Fruit fly (Drosophila melanogaster): ENCODE data around the gene Cyp4ac1.

Cyp4ac1 gene

DNA sequence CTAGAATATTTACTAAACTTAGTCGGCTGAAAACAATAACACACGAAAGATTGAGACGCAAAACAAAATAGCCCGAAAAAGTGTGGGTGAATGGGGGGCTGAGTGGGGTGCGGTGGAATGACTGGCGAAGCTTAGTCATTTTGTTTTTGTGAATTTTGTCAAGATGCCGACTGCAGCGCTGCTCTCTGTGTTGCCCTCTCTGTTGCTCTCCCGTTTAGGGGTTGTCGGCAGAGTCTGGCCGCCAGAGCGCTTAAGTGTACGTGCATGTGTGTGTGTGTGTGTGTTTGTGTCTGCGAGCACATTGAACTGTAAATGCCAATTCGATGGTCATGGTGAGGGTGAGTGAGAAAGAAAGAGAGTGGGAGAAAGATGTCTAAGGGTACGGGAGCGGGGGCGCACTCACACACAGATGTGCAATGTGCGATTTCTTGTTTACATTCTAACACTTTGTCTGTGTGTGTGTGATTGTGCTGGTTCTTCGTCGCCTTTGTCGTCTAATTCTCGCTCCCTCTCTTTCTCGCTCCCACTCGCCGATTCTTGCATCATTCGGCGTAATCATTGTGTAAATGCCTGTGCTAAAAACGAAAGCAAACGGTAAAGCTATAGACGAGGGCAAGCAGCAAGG lies 42.7 kb downstream of the Cyp4ac1 start:
- TF ChIP-seq woc (GFP tag; optimal IDR thresholded peaks at IDR 0.05) (peak; percentile 21), ey (GFP tag; optimal IDR thresholded peaks at IDR 0.05) (no peak), Hr83 (GFP tag; optimal IDR thresholded peaks at IDR 0.05; ENCODE audit: poor library complexity, severe bottlenecking) (peak; percentile 95), foxo (GFP tag; optimal IDR thresholded peaks at IDR 0.05) (peak in 1 of 2 experiments; percentile 50), Rel (GFP tag; optimal IDR thresholded peaks at IDR 0.05) (no peak), Rel (tag; optimal IDR thresholded peaks at IDR 0.05) (peak; percentile 63), Jra (GFP tag; optimal IDR thresholded peaks at IDR 0.05) (peak; percentile 83), br (GFP tag; optimal IDR thresholded peaks at IDR 0.05) (no peak), Abd-B (GFP tag; optimal IDR thresholded peaks at IDR 0.05) (no peak), Sp1 (GFP tag; optimal IDR thresholded peaks at IDR 0.05) (no peak), HLH106 (tag; optimal IDR thresholded peaks at IDR 0.05) (no peak), dl (GFP tag; optimal IDR thresholded peaks at IDR 0.05; ENCODE audit: insufficient read depth in 1 of 2, partially characterized antibody in 2 of 2) (peak; percentile 74 to 90), CG9705 (GFP tag; optimal IDR thresholded peaks at IDR 0.05) (no peak), rgr (GFP tag; optimal IDR thresholded peaks at IDR 0.05) (peak; percentile 61), h (GFP tag; optimal IDR thresholded peaks at IDR 0.05) (peak; percentile 56), usp (GFP tag; optimal IDR thresholded peaks at IDR 0.05) (no peak), Myc (optimal IDR thresholded peaks at IDR 0.05) (no peak), OdsH (GFP tag; optimal IDR thresholded peaks at IDR 0.05) (peak; percentile 56), brk (GFP tag; optimal IDR thresholded peaks at IDR 0.05) (no peak), psq (GFP tag; optimal IDR thresholded peaks at IDR 0.05) (peak; percentile 63), fru (GFP tag; optimal IDR thresholded peaks at IDR 0.05) (peak; percentile 60), Vsx2 (GFP tag; optimal IDR thresholded peaks at IDR 0.05; ENCODE audit: partially characterized antibody) (peak; percentile 22), dmrt93B (GFP tag; optimal IDR thresholded peaks at IDR 0.05) (no peak), Mio (GFP tag; optimal IDR thresholded peaks at IDR 0.05) (no peak), Dfd (GFP tag; optimal IDR thresholded peaks at IDR 0.05) (no peak), Dif (GFP tag; optimal IDR thresholded peaks at IDR 0.05; ENCODE audit: partially characterized antibody) (peak; percentile 83), Hr78 (GFP tag; optimal IDR thresholded peaks at IDR 0.05) (no peak), Hnf4 (GFP tag; optimal IDR thresholded peaks at IDR 0.05) (peak; percentile 54)

DNA sequence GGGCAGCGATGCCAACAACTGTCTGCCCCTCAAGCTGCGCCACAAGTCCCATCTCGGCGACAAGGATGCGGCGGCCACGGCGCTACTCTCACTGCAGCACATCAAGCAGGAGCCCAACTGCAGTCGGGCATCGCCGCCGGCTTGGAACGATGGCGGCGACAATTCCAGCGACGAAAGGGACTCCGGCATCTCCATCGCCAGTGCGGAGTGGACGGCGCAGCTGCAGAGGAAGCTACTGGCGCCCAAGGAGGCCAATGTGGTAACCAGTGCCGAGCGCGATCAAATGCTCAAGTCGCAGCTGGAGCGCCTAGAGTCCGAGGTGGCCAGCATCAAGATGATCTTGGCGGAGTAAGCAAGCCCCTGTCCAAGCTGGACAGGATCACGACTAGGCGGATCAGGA lies 45.6 kb downstream of the Cyp4ac1 start:
- TF ChIP-seq h (GFP tag; optimal IDR thresholded peaks at IDR 0.05) (no peak), usp (GFP tag; optimal IDR thresholded peaks at IDR 0.05) (no peak), HLH106 (tag; optimal IDR thresholded peaks at IDR 0.05) (no peak), Dfd (GFP tag; optimal IDR thresholded peaks at IDR 0.05) (no peak), pan (optimal IDR thresholded peaks at IDR 0.05) (no peak), lola (GFP tag; optimal IDR thresholded peaks at IDR 0.05) (no peak), psq (GFP tag; optimal IDR thresholded peaks at IDR 0.05) (no peak), OdsH (GFP tag; optimal IDR thresholded peaks at IDR 0.05) (no peak), Sp1 (GFP tag; optimal IDR thresholded peaks at IDR 0.05) (no peak), Jra (GFP tag; optimal IDR thresholded peaks at IDR 0.05) (no peak), CG32264 (GFP tag; optimal IDR thresholded peaks at IDR 0.05) (no peak), Abd-B (GFP tag; optimal IDR thresholded peaks at IDR 0.05) (no peak), Hr83 (GFP tag; optimal IDR thresholded peaks at IDR 0.05; ENCODE audit: poor library complexity, severe bottlenecking) (no peak), Vsx2 (GFP tag; optimal IDR thresholded peaks at IDR 0.05; ENCODE audit: partially characterized antibody) (no peak), Hnf4 (GFP tag; optimal IDR thresholded peaks at IDR 0.05) (no peak)

DNA sequence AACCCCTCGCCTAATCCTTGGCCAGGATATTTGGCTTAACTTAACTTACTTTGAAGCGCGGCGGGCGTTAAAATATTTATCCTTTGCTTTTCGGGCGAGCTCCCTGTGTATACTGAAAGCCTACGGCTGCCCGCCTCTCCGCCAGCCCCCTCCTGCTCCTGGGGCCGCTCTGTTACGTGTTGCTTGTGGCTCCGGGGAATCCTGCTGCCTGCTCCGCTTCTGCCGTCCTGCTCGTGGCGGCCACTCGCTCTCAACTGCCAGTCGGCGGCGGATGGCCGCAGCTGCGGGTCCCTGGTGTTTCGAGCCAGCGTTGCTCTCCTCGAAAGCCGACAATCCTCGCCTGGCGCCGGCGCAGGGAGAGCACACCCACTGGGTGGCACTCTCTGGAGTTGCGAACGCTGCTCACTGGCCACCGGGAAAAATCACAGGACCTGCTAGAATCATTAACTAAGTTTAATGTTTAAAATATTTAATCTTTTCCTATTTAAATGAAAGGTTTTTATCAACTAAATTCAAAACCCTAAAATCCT lies 50.9 kb downstream of the Cyp4ac1 start, which contains the start of gene CG14024:
TSS of gene CG14024 (minus strand) at position 266 of the 530 bp plus-strand sequence.
- peak; percentile 28 for TF ChIP-seq Dif (GFP tag; optimal IDR thresholded peaks at IDR 0.05; ENCODE audit: partially characterized antibody)
- no peak for TF ChIP-seq Hr83 (GFP tag; optimal IDR thresholded peaks at IDR 0.05; ENCODE audit: poor library complexity, severe bottlenecking)
